Worm (Caenorhabditis elegans): Measurements from ENCODE around the gene ebp-2.

ce11 chrII:11450882-11451281, 8.4 kb downstream of the ebp-2 start:
- TF ChIP-seq fos-1 (tag; optimal IDR thresholded peaks at IDR 0.05) (no peak), nhr-12 (tag; optimal IDR thresholded peaks at IDR 0.05) (no peak), R02D3.7 (tag; optimal IDR thresholded peaks at IDR 0.05) (no peak)
